Fruit fly (Drosophila melanogaster): ENCODE results near the gene ctrip.

- TF ChIP-seq br (optimal IDR thresholded peaks at IDR 0.05) (no peak), sd (tag; optimal IDR thresholded peaks at IDR 0.05) (no peak)
Measured at dm6 chr3R:4811124-4811935, 566 bp downstream of the ctrip start, which contains the start of gene Gmppb.
